Fruit fly (Drosophila melanogaster): ENCODE results near the gene SNF4Agamma.

The SNF4Agamma gene

DNA sequence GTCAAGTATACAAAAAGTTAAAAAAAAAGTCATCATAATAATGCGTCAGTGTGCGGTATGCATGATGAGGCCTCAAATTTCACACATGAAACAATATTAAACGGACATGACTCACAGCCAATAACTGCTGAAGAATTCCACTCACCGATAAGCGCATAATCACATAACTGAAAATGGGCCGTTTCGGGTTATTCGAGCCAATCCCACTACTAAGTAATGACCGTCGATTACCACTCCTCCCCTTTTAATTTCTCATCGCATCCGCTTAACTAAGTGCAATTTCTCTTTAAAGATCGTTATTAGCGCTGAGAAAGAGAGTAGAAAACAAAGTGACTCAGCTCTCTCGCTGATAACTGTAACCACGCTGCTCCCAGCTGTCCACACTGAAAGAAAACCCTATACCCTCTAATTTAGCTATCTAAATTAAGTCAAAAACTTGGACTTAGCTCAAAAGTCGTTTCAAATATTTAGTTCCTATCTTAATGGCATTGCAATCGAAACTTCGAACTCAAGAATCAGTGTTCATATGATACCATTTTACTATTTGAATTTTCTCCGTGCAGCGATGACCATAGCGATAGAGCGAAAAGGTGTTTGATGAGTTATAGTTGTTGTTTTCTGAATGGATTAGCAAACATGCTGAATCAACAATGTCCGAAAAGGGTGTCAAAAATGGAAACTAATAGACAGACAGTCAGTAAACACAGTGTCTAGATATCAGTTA is 27.6 kb upstream of the SNF4Agamma start (continued):
- TF ChIP-seq CG11560 (tag; IDR thresholded peaks at IDR 0.05) (peak; percentile 53; the same call in 1 of the 3 replicates), CG30403 (GFP tag; optimal IDR thresholded peaks at IDR 0.05) (peak; percentile 87), gce (GFP tag; IDR thresholded peaks at IDR 0.05) (peak; percentile 89), ham (GFP tag; IDR thresholded peaks at IDR 0.05) (peak; percentile 56; the same call in 1 of the 2 replicates), CG12155 (GFP tag; optimal IDR thresholded peaks at IDR 0.05) (peak; percentile 79), Ets65A (GFP tag) (peak; percentile 98), Poxn (GFP tag; IDR thresholded peaks at IDR 0.05) (no peak), CG6791 (GFP tag; IDR thresholded peaks at IDR 0.05; ENCODE audit: partially characterized antibody) (no peak), CG18619 (GFP tag; optimal IDR thresholded peaks at IDR 0.05) (peak; percentile 88), Mes4 (GFP tag; optimal IDR thresholded peaks at IDR 0.05) (peak; percentile 85), CG9727 (GFP tag; optimal IDR thresholded peaks at IDR 0.05) (peak; percentile 81), CG9817 (tag; optimal IDR thresholded peaks at IDR 0.05) (peak; percentile 74), Ada2b (GFP tag; IDR thresholded peaks at IDR 0.05) (peak; percentile 90), Ssrp (tag; optimal IDR thresholded peaks at IDR 0.05) (peak; percentile 80), usp (GFP tag; optimal IDR thresholded peaks at IDR 0.05) (no peak), nom (GFP tag; optimal IDR thresholded peaks at IDR 0.05) (no peak), Xbp1 (GFP tag; optimal IDR thresholded peaks at IDR 0.05) (peak; percentile 92), inv (GFP tag; IDR thresholded peaks at IDR 0.05; ENCODE audit: partially characterized antibody) (no peak), CG10543 (GFP tag; optimal IDR thresholded peaks at IDR 0.05) (no peak), Dp (GFP tag; optimal IDR thresholded peaks at IDR 0.05) (no peak), ftz-f1 (GFP tag; optimal IDR thresholded peaks at IDR 0.05) (no peak), H15 (GFP tag; IDR thresholded peaks at IDR 0.05) (peak; percentile 84), CG43689 (GFP tag; IDR thresholded peaks at IDR 0.05) (peak; percentile 65), dysf (GFP tag; IDR thresholded peaks at IDR 0.05) (peak; percentile 89), Dfd (GFP tag; optimal IDR thresholded peaks at IDR 0.05) (no peak), CG1602 (GFP tag; optimal IDR thresholded peaks at IDR 0.05) (peak; percentile 75), Sry-δ (GFP tag; optimal IDR thresholded peaks at IDR 0.05) (peak; percentile 59), stwl (tag; optimal IDR thresholded peaks at IDR 0.05) (peak; percentile 15), Scr (GFP tag; IDR thresholded peaks at IDR 0.05; ENCODE audit: partially characterized antibody) (no peak), repo (GFP tag; optimal IDR thresholded peaks at IDR 0.05) (peak; percentile 87), CG14014 (GFP tag; IDR thresholded peaks at IDR 0.05) (peak; percentile 83), PHDP (tag; optimal IDR thresholded peaks at IDR 0.05) (peak; percentile 93), ap (GFP tag; IDR thresholded peaks at IDR 0.05) (peak; percentile 78), NC2α (GFP tag; optimal IDR thresholded peaks at IDR 0.05) (peak; percentile 73), zf30C (GFP tag; optimal IDR thresholded peaks at IDR 0.05) (peak; percentile 88), ash1 (GFP tag; optimal IDR thresholded peaks at IDR 0.05) (peak; percentile 41), CG16779 (GFP tag; IDR thresholded peaks at IDR 0.05) (peak; percentile 81), CG15011 (GFP tag; optimal IDR thresholded peaks at IDR 0.05) (no peak), CG1647 (GFP tag; optimal IDR thresholded peaks at IDR 0.05) (peak; percentile 92), CG1529 (GFP tag; optimal IDR thresholded peaks at IDR 0.05) (peak; percentile 82), cato (GFP tag; optimal IDR thresholded peaks at IDR 0.05; ENCODE audit: borderline replicate concordance) (peak; percentile 73), dmrt99B (tag; optimal IDR thresholded peaks at IDR 0.05) (peak; percentile 90), shn (GFP tag; optimal IDR thresholded peaks at IDR 0.05) (peak; percentile 80), gcm (GFP tag; optimal IDR thresholded peaks at IDR 0.05) (peak; percentile 86), CG34422 (GFP tag; IDR thresholded peaks at IDR 0.05) (peak; percentile 88), Tbp (GFP tag; optimal IDR thresholded peaks at IDR 0.05) (no peak), CG14860 (GFP tag; IDR thresholded peaks at IDR 0.05; ENCODE audit: partially characterized antibody) (no peak), Bdp1 (GFP tag; optimal IDR thresholded peaks at IDR 0.05) (peak; percentile 78), CG5953 (GFP tag; IDR thresholded peaks at IDR 0.05) (peak; percentile 87), jing (GFP tag; optimal IDR thresholded peaks at IDR 0.05) (peak; percentile 81)
